Fruit fly (Drosophila melanogaster): ENCODE results near the gene slou.
A peak's percentile ranks its signal among the peaks of the same experiment; 100 is the strongest.

The slou gene

DNA sequence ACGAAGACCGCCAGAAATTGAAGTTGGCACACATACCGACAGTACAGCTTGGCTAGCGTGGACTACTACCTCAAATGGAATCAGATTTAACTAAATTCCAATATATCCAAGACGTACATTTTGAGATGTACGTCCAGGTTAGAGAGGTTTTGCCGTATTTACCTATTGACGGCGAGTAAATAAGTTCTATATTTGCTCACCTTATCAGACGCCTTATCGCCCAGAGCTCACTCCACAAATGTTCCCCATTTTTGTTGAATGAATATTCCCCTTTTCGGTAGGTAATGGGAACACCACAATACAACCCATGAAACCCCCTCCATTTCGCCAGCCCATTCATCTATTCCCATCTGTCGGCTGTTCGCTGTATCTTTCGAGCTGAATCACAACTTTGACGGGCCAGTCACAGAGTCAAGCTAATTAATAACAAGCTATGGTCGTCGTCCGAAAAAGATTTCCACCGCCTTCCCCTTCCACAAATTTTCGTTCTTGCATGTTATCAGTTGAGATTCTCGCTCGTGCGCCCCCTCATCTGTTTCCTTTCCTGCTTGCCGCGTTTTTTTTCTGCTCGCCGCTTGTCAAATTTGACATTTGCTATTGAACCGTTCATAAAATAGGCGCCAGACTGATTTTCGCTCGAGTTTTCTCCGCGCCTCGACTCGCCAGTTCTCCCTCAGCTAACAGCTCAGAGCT, 33.8 kb upstream of the slou start:
- TF ChIP-seq CG17801 (GFP tag; optimal IDR thresholded peaks at IDR 0.05; ENCODE audit: partially characterized antibody) = no peak

DNA sequence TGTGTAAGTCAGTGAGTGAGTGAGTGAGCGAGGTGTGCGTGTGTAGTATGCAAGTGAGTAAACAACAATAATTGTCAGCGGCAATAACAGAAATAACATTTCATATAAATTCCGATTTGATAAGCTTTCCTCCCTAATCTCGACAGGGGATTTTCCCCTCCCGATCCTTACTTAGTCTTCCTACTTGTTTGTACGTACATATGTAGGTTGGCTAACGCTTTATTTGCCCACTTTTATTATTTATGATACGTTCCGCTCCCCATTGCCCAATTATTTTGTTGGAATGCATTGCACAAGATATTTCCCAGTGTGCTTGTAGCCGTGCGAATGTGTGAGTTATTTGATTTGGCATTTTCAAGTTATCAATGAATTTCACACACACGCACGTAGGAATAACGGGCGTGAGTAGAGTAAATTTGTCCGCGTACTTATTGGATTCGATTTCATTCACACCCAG, 33.2 kb upstream of the slou start:
- TF ChIP-seq CG17801 (GFP tag; optimal IDR thresholded peaks at IDR 0.05; ENCODE audit: partially characterized antibody) = peak; percentile 9

DNA sequence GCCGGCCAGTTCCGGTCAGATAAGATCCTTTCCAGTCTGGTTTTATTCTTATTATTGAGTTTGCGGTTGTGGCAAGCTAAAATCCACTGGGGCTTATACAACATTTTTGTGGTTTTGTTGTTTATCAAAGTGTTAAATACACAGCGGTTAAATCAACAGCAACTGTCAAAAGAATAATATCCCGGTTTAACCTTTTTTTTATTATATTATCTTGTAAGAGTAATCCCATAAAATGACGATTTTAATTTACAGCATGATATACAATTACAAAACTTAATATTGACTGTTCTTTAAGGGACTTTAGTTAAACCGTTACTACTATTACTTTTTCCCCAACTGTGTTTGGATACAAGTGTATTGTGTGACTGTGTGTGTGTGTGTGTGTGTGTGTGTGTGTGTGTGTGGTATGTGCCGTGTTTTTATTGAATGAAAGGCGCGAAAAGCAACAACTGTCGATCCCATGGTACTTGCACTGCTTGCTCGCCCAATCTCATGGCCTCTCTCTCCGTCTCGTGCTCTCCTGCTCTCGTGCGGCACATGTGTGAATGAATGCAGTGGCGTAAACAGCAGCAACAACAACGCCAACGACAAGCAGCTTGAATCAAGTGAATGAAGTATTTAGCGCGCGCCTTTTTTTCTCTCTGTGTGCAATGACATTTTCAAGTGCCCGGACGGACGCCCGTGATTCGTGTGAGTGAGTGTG, 32.7 kb upstream of the slou start:
- no peak for TF ChIP-seq CG17801 (GFP tag; optimal IDR thresholded peaks at IDR 0.05; ENCODE audit: partially characterized antibody)

DNA sequence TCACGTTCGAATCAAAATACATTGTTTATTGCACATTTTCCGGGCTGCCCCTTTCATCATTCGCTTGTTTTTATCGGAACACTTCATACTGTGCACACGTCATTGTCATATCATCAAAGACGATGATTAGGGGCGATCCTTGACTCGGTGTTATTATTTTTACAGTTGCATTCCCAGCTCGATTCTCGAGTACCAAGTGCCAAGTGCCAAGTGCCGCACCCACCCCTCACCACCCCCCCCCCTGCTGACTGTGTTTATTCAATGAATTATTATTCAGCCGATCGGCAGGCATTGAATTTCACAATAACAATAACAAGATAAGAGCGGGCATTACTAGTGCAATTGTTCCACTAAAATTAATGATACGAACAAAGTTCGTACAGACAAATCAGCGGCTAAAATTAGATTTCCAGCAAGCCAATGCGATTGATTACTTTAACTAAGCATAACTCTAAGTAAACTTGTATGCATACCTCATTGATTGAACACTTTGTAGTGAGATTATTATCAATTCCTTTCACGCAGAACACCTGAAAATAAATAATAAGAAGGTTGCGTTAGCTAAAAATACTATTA, 30.6 kb upstream of the slou start:
- no peak for TF ChIP-seq CG17801 (GFP tag; optimal IDR thresholded peaks at IDR 0.05; ENCODE audit: partially characterized antibody)

DNA sequence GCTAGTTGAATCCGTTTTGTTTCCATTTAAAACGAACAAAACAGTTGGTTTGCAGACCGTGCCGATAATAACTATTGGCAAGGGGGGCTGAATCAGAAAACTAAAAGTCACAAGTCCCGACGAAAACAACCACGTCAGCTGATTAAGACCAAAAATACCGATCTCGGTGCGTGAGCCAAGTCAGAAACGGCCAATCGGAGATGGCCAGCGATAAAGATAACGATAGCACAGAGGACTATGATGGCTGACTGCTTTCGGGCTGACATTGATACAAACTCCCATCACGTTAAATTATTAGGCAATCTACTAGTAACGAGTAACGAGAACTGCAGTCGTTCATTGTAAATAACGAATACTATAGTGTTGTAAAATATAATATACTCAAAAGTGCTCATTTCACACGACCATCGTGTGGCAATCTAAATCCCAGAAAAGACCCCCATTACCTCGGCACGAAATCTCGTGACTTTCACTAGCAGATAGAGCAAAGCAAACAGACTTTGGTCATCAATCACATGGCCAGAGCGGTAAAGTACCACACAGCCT, 30.0 kb upstream of the slou start:
- no peak for TF ChIP-seq CG17801 (GFP tag; optimal IDR thresholded peaks at IDR 0.05; ENCODE audit: partially characterized antibody)

DNA sequence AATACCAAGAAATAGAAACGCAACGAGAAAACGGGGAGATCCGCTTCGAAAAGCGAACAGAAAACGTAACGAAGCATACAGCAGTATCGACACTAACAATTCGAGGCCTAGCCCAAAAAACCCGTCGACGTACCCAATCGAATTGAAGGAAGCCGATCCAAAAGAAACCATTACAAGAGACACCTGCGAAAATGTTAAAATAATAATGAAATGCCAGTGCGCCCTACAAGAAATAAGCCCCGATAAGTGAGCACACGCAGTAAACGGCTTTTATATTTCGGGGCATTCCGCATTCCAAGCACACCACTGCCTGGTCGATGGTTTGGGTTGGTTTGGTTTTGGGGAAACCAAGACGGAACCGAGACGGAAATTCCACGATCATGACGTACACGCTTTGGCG, 29.4 kb upstream of the slou start:
- no peak for TF ChIP-seq CG17801 (GFP tag; optimal IDR thresholded peaks at IDR 0.05; ENCODE audit: partially characterized antibody)

DNA sequence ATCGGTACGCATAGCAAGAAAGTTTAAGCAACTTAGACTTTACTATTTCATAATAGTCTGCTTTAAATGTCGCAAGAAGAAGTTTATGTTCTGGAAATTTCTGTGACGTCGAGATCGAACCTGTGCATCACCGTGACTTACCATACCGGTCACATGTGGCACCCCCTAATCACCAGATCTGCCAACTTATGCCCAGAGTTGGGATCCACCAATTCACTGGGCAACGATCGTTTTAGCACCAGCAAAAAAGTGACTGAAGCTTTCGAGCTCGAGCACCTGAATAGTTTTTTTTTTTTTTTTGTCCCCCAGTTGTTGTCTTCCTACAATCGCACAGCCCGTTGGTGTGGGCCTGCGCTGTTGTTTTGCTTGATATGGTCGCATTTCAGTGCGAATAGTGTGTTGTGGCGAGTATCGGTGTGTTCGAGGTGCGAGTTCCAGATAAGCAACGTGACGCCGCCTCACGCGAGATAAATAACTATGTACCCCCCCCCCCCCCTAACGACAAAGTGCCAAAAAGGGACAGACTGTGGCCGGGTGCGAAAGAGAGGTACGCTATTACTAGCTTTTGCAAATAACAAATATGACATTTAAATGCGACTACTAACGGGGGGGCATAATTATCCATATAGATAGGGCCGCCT, 27.4 kb upstream of the slou start:
- TF ChIP-seq CG17801 (GFP tag; optimal IDR thresholded peaks at IDR 0.05; ENCODE audit: partially characterized antibody) = no peak

DNA sequence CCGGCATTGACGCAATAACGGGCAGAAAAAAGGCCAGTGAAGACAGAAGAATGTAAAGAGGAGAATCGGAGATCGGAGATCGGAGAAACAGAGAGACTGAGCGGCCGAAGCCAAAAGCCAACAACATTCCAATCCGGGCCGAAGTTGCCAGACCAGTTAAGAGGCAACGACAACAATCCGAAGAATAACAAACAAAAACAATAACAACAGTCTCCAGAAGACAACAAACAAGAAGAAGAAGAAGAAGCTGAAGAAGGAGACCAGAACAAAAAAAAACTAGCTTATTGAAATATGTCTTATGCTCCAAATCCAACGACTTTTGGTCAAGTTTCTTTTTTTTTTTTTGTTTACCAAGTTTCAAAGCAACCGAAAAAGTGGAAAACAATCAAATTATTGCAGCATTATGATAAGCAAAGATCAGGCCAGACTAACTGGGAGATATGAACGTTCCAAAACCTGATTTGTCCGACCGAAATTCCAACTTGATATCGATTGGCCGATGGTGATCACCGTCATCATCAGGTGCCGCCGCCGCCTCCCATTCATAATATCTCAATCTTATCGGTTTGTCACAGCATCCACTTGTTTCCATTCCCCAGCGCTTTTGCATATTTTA, 26.7 kb upstream of the slou start:
- TF ChIP-seq CG17801 (GFP tag; optimal IDR thresholded peaks at IDR 0.05; ENCODE audit: partially characterized antibody) = no peak

DNA sequence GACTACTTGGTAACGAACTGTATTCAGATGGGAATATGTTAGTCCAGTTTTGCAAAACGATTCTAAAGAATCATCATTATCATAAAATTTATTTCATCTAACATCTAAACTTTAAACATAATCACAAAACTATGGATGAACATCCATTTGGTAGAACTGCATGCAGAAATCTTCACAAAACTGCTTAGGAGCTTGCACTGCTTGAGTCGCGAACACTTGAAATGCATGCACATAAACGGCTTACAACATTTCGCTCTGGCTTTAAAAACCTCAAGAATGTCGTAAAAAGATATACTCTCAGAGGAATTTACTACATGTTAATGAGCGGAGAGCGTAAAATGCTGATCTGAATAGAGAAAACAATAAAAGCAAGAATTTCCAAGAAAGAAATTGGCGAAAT, 26.1 kb upstream of the slou start:
- no peak for TF ChIP-seq CG17801 (GFP tag; optimal IDR thresholded peaks at IDR 0.05; ENCODE audit: partially characterized antibody)

DNA sequence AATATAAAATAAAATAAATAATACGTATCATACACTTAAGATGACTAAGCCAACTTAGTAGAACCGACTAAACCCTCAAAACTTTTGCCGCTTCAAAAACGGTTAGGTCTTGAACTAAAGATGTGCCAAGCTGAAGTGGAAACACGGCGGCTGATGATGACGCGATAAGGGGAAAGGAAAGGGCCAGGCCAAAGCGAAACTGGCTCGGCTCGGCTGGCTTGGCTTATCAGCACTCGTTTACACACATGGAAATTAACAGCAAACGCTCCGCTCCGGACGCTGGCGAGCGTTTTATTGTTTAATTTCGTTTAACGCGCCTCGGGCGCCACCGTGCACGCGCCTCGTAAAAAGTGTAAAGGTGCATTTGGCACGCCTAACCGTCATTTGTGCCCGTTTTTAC, 25.7 kb upstream of the slou start:
- no peak for TF ChIP-seq CG17801 (GFP tag; optimal IDR thresholded peaks at IDR 0.05; ENCODE audit: partially characterized antibody)

DNA sequence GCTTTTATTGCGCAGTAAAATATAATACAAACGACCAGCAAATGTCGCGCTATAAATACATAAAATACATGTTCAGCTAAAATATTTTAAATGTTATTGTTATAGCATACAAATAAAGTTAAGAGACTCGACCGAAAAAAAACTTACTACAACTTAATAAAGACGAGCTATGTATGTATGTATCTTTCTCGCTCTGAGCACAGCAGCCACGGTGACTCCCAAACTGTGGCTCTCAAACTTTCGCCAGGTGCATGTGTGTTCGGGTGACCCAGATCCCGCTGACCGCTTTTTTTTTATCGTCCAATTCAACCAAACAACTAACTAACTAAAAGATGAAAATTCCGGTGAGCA, 25.1 kb upstream of the slou start:
- no peak for TF ChIP-seq CG17801 (GFP tag; optimal IDR thresholded peaks at IDR 0.05; ENCODE audit: partially characterized antibody)

DNA sequence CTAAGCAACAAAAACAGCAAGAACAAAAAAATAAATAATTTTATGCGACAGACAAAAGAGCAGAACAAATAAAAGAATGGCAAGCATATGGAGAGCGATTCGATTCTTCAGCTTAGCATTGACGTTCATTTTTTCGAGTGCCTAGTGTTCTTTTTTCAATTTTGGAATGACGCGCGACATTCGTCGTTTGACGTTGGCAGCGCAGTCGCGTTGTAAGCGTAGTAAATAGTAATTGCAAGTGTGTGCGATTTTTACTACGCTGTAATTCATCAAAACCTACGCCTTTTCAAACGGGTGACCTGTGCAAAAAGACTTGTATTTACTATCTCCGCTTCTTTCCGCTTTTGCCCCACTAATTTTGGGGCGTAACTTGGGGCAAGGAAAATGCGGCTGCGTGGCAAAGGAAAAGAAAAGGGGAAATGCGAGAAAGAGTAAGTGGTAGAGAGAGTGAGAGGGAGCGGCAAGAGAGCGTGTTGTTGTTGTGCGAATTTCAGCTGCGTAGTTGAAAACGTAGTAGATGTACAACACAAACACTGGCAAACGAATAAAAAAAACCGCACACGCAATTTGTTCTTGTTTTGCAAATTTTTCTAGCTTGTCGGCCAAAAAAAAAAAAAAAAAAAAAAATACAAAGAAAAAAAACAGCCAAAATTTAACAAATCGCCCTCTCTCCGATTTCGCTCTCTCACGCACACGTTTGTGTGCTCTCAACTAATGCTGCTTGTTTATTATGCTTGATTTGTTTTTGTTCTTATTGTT, 24.6 kb upstream of the slou start:
- TF ChIP-seq CG17801 (GFP tag; optimal IDR thresholded peaks at IDR 0.05; ENCODE audit: partially characterized antibody) = peak; percentile 93

DNA sequence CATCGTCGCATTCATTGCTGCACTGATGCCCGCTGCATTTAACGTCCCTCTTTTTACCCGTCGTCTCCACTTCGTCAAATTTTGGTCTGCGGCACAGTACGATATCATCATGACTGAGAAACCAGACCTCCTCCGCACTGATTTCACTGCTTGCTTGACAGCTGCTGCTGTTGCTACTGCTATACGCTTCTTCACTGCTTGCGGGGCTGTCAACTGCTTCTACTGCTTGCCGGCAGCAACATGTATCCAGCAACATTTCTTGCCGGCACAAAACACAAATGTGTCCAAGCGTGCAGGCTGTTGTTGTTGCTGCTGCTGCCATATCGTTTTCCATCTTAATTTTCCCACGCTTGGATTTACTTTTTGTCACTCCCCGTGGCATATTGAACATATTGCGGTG, 23.1 kb upstream of the slou start:
- TF ChIP-seq CG17801 (GFP tag; optimal IDR thresholded peaks at IDR 0.05; ENCODE audit: partially characterized antibody) = no peak

DNA sequence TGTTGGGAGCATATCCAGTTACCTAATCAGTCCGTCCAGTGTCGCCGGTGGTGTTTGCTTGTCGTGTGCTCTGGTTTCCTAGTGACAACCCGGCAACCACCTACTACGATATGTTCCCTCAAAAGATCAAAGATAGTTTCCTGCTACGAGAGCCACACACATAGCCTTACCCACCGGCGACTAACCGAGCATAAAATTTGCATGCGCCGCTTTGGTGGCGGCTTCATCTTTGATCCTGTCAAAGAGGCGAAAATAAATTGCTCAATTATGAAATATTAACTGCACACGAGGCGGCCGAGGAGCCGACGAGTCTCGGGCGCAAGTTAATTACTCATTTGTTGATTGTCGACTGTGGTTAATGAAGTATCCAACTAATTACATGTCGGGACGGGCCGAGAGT, 12.1 kb upstream of the slou start, which contains the start of gene CG15498:
TSS of gene CG15498 (minus strand) at position 101 of the 400 bp plus-strand sequence.
- no peak for TF ChIP-seq CG17801 (GFP tag; optimal IDR thresholded peaks at IDR 0.05; ENCODE audit: partially characterized antibody)

Measured in ovary, adult (tissue).